Worm (Caenorhabditis elegans): ENCODE results near the gene shn-1.

shn-1 gene

ce11 chrII:11417999-11418398, 27.2 kb upstream of the shn-1 start, which contains the start of gene C05D12.2:
TSS of gene C05D12.2 (plus strand) at chrII:11418299.
- TF ChIP-seq med-1 (GFP tag; optimal IDR thresholded peaks at IDR 0.05; ENCODE audit: insufficient read depth): no peak
- no peak for TF ChIP-seq klf-2 (GFP tag; conservative IDR thresholded peaks at IDR 0.05)
- TF ChIP-seq ztf-29 (GFP tag; IDR thresholded peaks at IDR 0.05): no peak
- no peak for TF ChIP-seq ref-1 (GFP tag; conservative IDR thresholded peaks at IDR 0.05)

ce11 chrII:11415672-11416071, 24.9 kb upstream of the shn-1 start, which contains the start of gene C05D12.1:
TSS of gene C05D12.1 (minus strand) at chrII:11415772.
- TF ChIP-seq flt-1 (GFP tag; IDR thresholded peaks at IDR 0.05) (no peak), ztf-29 (GFP tag; IDR thresholded peaks at IDR 0.05) (no peak), klf-2 (GFP tag; conservative IDR thresholded peaks at IDR 0.05) (no peak), tab-1 (GFP tag; IDR thresholded peaks at IDR 0.05) (no peak), ref-1 (GFP tag; conservative IDR thresholded peaks at IDR 0.05) (no peak), med-1 (GFP tag; optimal IDR thresholded peaks at IDR 0.05; ENCODE audit: insufficient read depth) (no peak), ztf-23 (GFP tag; IDR thresholded peaks at IDR 0.05) (no peak), T22C8.4 (GFP tag; IDR thresholded peaks at IDR 0.05) (no peak), cog-1 (tag; optimal IDR thresholded peaks at IDR 0.05) (no peak)

ce11 chrII:11409678-11410133, 18.9 kb upstream of the shn-1 start, which contains the start of gene C05D12.7:
TSS of gene C05D12.7 (plus strand) at chrII:11410083.
- TF ChIP-seq med-1 (GFP tag; optimal IDR thresholded peaks at IDR 0.05; ENCODE audit: insufficient read depth): no peak
- TF ChIP-seq tab-1 (GFP tag; IDR thresholded peaks at IDR 0.05): no peak
- no peak for TF ChIP-seq ref-1 (GFP tag; conservative IDR thresholded peaks at IDR 0.05)
- TF ChIP-seq flt-1 (GFP tag; IDR thresholded peaks at IDR 0.05): no peak
- no peak for TF ChIP-seq klf-2 (GFP tag; conservative IDR thresholded peaks at IDR 0.05)
- no peak for TF ChIP-seq T22C8.4 (GFP tag; IDR thresholded peaks at IDR 0.05)
- TF ChIP-seq cog-1 (tag; optimal IDR thresholded peaks at IDR 0.05): no peak
- TF ChIP-seq ztf-23 (GFP tag; IDR thresholded peaks at IDR 0.05): no peak
- TF ChIP-seq ztf-29 (GFP tag; IDR thresholded peaks at IDR 0.05): no peak

ce11 chrII:11400386-11400785, 9.6 kb upstream of the shn-1 start:
- no peak for TF ChIP-seq klf-2 (GFP tag; conservative IDR thresholded peaks at IDR 0.05)
- no peak for TF ChIP-seq ztf-29 (GFP tag; IDR thresholded peaks at IDR 0.05)
- no peak for TF ChIP-seq cog-1 (tag; optimal IDR thresholded peaks at IDR 0.05)
- no peak for TF ChIP-seq ref-1 (GFP tag; conservative IDR thresholded peaks at IDR 0.05)
- no peak for TF ChIP-seq flt-1 (GFP tag; IDR thresholded peaks at IDR 0.05)
- no peak for TF ChIP-seq T22C8.4 (GFP tag; IDR thresholded peaks at IDR 0.05)
- TF ChIP-seq ztf-23 (GFP tag; IDR thresholded peaks at IDR 0.05): no peak
- TF ChIP-seq med-1 (GFP tag; optimal IDR thresholded peaks at IDR 0.05; ENCODE audit: insufficient read depth): no peak
- TF ChIP-seq tab-1 (GFP tag; IDR thresholded peaks at IDR 0.05): no peak

ce11 chrII:11398787-11399186, 8.0 kb upstream of the shn-1 start:
- TF ChIP-seq flt-1 (GFP tag; IDR thresholded peaks at IDR 0.05) (no peak), tab-1 (GFP tag; IDR thresholded peaks at IDR 0.05) (0 out of 2 replicates have a peak, but pooled peaks have one; percentile 44), ztf-23 (GFP tag; IDR thresholded peaks at IDR 0.05) (0 out of 2 replicates have a peak, but pooled peaks have one; percentile 58), klf-2 (GFP tag; conservative IDR thresholded peaks at IDR 0.05) (no peak)

ce11 chrII:11396217-11396616, 5.5 kb upstream of the shn-1 start:
- TF ChIP-seq T22C8.4 (GFP tag; IDR thresholded peaks at IDR 0.05): no peak
- peak; percentile 22; the same call in 1 of the 2 replicates for TF ChIP-seq flt-1 (GFP tag; IDR thresholded peaks at IDR 0.05)
- 0 out of 2 replicates have a peak, but pooled peaks have one; percentile 23 for TF ChIP-seq tab-1 (GFP tag; IDR thresholded peaks at IDR 0.05)

ce11 chrII:11393787-11394186, 3.0 kb upstream of the shn-1 start:
- TF ChIP-seq ztf-23 (GFP tag; IDR thresholded peaks at IDR 0.05) (no peak), tab-1 (GFP tag; IDR thresholded peaks at IDR 0.05) (no peak), cog-1 (tag; optimal IDR thresholded peaks at IDR 0.05) (no peak), med-1 (GFP tag; optimal IDR thresholded peaks at IDR 0.05; ENCODE audit: insufficient read depth) (no peak), T22C8.4 (GFP tag; IDR thresholded peaks at IDR 0.05) (no peak), klf-2 (GFP tag; conservative IDR thresholded peaks at IDR 0.05) (no peak), ztf-29 (GFP tag; IDR thresholded peaks at IDR 0.05) (no peak), flt-1 (GFP tag; IDR thresholded peaks at IDR 0.05) (no peak), ref-1 (GFP tag; conservative IDR thresholded peaks at IDR 0.05) (no peak)

ce11 chrII:11392390-11392789, 1.6 kb upstream of the shn-1 start:
- no peak for TF ChIP-seq med-1 (GFP tag; optimal IDR thresholded peaks at IDR 0.05; ENCODE audit: insufficient read depth)
- TF ChIP-seq ztf-29 (GFP tag; IDR thresholded peaks at IDR 0.05): no peak
- no peak for TF ChIP-seq cog-1 (tag; optimal IDR thresholded peaks at IDR 0.05)
- TF ChIP-seq flt-1 (GFP tag; IDR thresholded peaks at IDR 0.05): no peak
- no peak for TF ChIP-seq T22C8.4 (GFP tag; IDR thresholded peaks at IDR 0.05)
- no peak for TF ChIP-seq klf-2 (GFP tag; conservative IDR thresholded peaks at IDR 0.05)
- TF ChIP-seq ztf-23 (GFP tag; IDR thresholded peaks at IDR 0.05): no peak
- TF ChIP-seq ref-1 (GFP tag; conservative IDR thresholded peaks at IDR 0.05): no peak

ce11 chrII:11386950-11387349, 3.8 kb downstream of the shn-1 start:
- TF ChIP-seq tab-1 (GFP tag; IDR thresholded peaks at IDR 0.05) (0 out of 2 replicates have a peak, but pooled peaks have one; percentile 39), klf-2 (GFP tag; conservative IDR thresholded peaks at IDR 0.05) (no peak)

- TF ChIP-seq tab-1 (GFP tag; IDR thresholded peaks at IDR 0.05): no peak
- no peak for TF ChIP-seq ref-1 (GFP tag; conservative IDR thresholded peaks at IDR 0.05)
- TF ChIP-seq ztf-29 (GFP tag; IDR thresholded peaks at IDR 0.05): no peak
- no peak for TF ChIP-seq klf-2 (GFP tag; conservative IDR thresholded peaks at IDR 0.05)
- TF ChIP-seq ztf-23 (GFP tag; IDR thresholded peaks at IDR 0.05): no peak
- no peak for TF ChIP-seq med-1 (GFP tag; optimal IDR thresholded peaks at IDR 0.05; ENCODE audit: insufficient read depth)
- TF ChIP-seq flt-1 (GFP tag; IDR thresholded peaks at IDR 0.05): no peak
- no peak for TF ChIP-seq cog-1 (tag; optimal IDR thresholded peaks at IDR 0.05)
- no peak for TF ChIP-seq T22C8.4 (GFP tag; IDR thresholded peaks at IDR 0.05)
Observed at ce11 chrII:11384099-11384498, 6.7 kb downstream of the shn-1 start.

Measured in whole organism, midembryonic.